Worm (Caenorhabditis elegans): Measurements from ENCODE around the gene cht-4.

cht-4 gene

ce11 chrIII:1702337-1702736 lies 45.1 kb upstream of the cht-4 start, which contains the start of gene spex-3:
spex-3 (minus strand) TSS chrIII:1702437.
- no peak for TF ChIP-seq pax-1 (tag; optimal IDR thresholded peaks at IDR 0.05)
- no peak for TF ChIP-seq ceh-14 (tag; optimal IDR thresholded peaks at IDR 0.05)
- no peak for TF ChIP-seq dmd-4 (tag; optimal IDR thresholded peaks at IDR 0.05; ENCODE audit: borderline replicate concordance)
- TF ChIP-seq ceh-30 (tag; optimal IDR thresholded peaks at IDR 0.05): no peak
- TF ChIP-seq Y22D7AL.16 (tag; optimal IDR thresholded peaks at IDR 0.05): no peak
- TF ChIP-seq madf-2 (tag; optimal IDR thresholded peaks at IDR 0.05): no peak
- TF ChIP-seq K02D7.2 (tag; optimal IDR thresholded peaks at IDR 0.05): no peak
- no peak for TF ChIP-seq ceh-6 (GFP tag; optimal IDR thresholded peaks at IDR 0.05)

- TF ChIP-seq unc-86 (tag; optimal IDR thresholded peaks at IDR 0.05) (no peak), dve-1 (tag; optimal IDR thresholded peaks at IDR 0.05) (no peak)
These were observed 41.6 kb upstream of the cht-4 start, which contains the start of gene fbxa-74 for ce11 chrIII:1698842-1699241. fbxa-74 (minus strand) TSS chrIII:1698986.

- no peak for TF ChIP-seq ceh-45 (GFP tag; IDR thresholded peaks at IDR 0.05)
- TF ChIP-seq C38D4.7 (GFP tag; optimal IDR thresholded peaks at IDR 0.05): no peak
- TF ChIP-seq rnt-1 (tag; optimal IDR thresholded peaks at IDR 0.05): no peak
- TF ChIP-seq pha-4 (tag; optimal IDR thresholded peaks at IDR 0.05): no peak
- no peak for TF ChIP-seq pros-1 (tag; optimal IDR thresholded peaks at IDR 0.05)
- TF ChIP-seq K09A11.1 (tag; optimal IDR thresholded peaks at IDR 0.05; ENCODE audit: insufficient read depth): no peak
- no peak for TF ChIP-seq ceh-48 (tag; optimal IDR thresholded peaks at IDR 0.05)
- no peak for TF ChIP-seq ttx-3 (tag; optimal IDR thresholded peaks at IDR 0.05)
- TF ChIP-seq eyg-1 (tag; optimal IDR thresholded peaks at IDR 0.05): no peak
- TF ChIP-seq ets-4 (tag; optimal IDR thresholded peaks at IDR 0.05): no peak
- no peak for TF ChIP-seq syd-9 (tag; optimal IDR thresholded peaks at IDR 0.05)
- no peak for TF ChIP-seq tbx-2 (tag; optimal IDR thresholded peaks at IDR 0.05)
These were observed 37.7 kb upstream of the cht-4 start, which contains the start of gene srd-64 for ce11 chrIII:1695006-1695405. srd-64 (minus strand) TSS chrIII:1695106.

ce11 chrIII:1689927-1690326 lies 32.6 kb upstream of the cht-4 start, which contains the start of gene Y22D7AR.14:
Y22D7AR.14 (minus strand) TSS chrIII:1690027.
- TF ChIP-seq ceh-6 (GFP tag; optimal IDR thresholded peaks at IDR 0.05) (no peak), ceh-48 (tag; optimal IDR thresholded peaks at IDR 0.05) (no peak)

- no peak for TF ChIP-seq pag-3 (tag; optimal IDR thresholded peaks at IDR 0.05; ENCODE audit: borderline replicate concordance)
These were observed 30.7 kb upstream of the cht-4 start, which contains the start of gene Y22D7AR.7 for ce11 chrIII:1687999-1688398. Y22D7AR.7 (minus strand) TSS chrIII:1688099.

ce11 chrIII:1682262-1682661 lies 25.0 kb upstream of the cht-4 start:
- TF ChIP-seq elt-2 (tag; optimal IDR thresholded peaks at IDR 0.05): peak; percentile 86
- TF ChIP-seq hlh-30 (tag; optimal IDR thresholded peaks at IDR 0.05; ENCODE audit: insufficient read depth): peak; percentile 51
- no peak for TF ChIP-seq ceh-19 (GFP tag; optimal IDR thresholded peaks at IDR 0.05)
- peak; percentile 33 for TF ChIP-seq ceh-18 (tag; optimal IDR thresholded peaks at IDR 0.05)

ce11 chrIII:1680996-1681395 lies 23.7 kb upstream of the cht-4 start:
- no peak for TF ChIP-seq zip-5 (tag; optimal IDR thresholded peaks at IDR 0.05)
- no peak for TF ChIP-seq K02D7.2 (tag; optimal IDR thresholded peaks at IDR 0.05)
- TF ChIP-seq K09A11.1 (tag; optimal IDR thresholded peaks at IDR 0.05; ENCODE audit: insufficient read depth): no peak
- peak; percentile 91 for TF ChIP-seq unc-55 (GFP tag; optimal IDR thresholded peaks at IDR 0.05)
- TF ChIP-seq dve-1 (tag; optimal IDR thresholded peaks at IDR 0.05): peak; percentile 15
- TF ChIP-seq elt-2 (tag; optimal IDR thresholded peaks at IDR 0.05): peak; percentile 83
- no peak for TF ChIP-seq ceh-18 (tag; optimal IDR thresholded peaks at IDR 0.05)
- TF ChIP-seq ref-2 (tag; optimal IDR thresholded peaks at IDR 0.05): no peak
- peak; percentile 55 for TF ChIP-seq ets-4 (tag; optimal IDR thresholded peaks at IDR 0.05)
- TF ChIP-seq nfya-1 (tag; optimal IDR thresholded peaks at IDR 0.05): peak; percentile 35
- peak; percentile 46 for TF ChIP-seq ceh-31 (tag; optimal IDR thresholded peaks at IDR 0.05)
- no peak for TF ChIP-seq fkh-6 (tag; optimal IDR thresholded peaks at IDR 0.05)
- no peak for TF ChIP-seq che-1 (tag; optimal IDR thresholded peaks at IDR 0.05)
- peak; percentile 27 for TF ChIP-seq rnt-1 (tag; optimal IDR thresholded peaks at IDR 0.05)
- peak; percentile 15 for TF ChIP-seq C08G9.2 (tag; optimal IDR thresholded peaks at IDR 0.05)
- TF ChIP-seq F13H6.1 (tag; optimal IDR thresholded peaks at IDR 0.05): no peak
- TF ChIP-seq tbx-2 (tag; optimal IDR thresholded peaks at IDR 0.05): peak; percentile 44

Measured in whole organism, late embryonic.